Fruit fly (Drosophila melanogaster) Kc167 (cell line): Measurements from ENCODE around the gene TwdlF.

ENCODE experiments used
- Myc ChIP-seq: fragments of >200 bp; optimal IDR thresholded peaks from 2 replicates; lab custom pipeline; 2017; ENCODE audit warnings: missing external identifiers
- Sin3A ChIP-seq: fragments of >200 bp; optimal IDR thresholded peaks from 2 replicates; lab custom pipeline; 2018; ENCODE audit warnings: missing external identifiers
- h ChIP-seq: fragments of >200 bp; optimal IDR thresholded peaks from 3 replicates; lab custom pipeline; 2018; ENCODE audit warnings: missing external identifiers
- insv ChIP-seq: fragments of >200 bp; optimal IDR thresholded peaks from 3 replicates; lab custom pipeline; 2018; ENCODE audit warnings: missing external identifiers
- psq ChIP-seq: fragments of >200 bp; optimal IDR thresholded peaks from 2 replicates; lab custom pipeline; 2017; ENCODE audit warnings: missing external identifiers
- ttk ChIP-seq: sonication (Bioruptor generic); optimal IDR thresholded peaks from 2 replicates; lab custom pipeline; 2017; ENCODE audit warnings: missing external identifiers

dm6 chr3R:4242209-4242887, 4.5 kb upstream of the TwdlF start, which contains the start of gene CG14642:
- TF ChIP-seq Myc (lab: Kevin White, UChicago) (no peak), ttk (no peak), psq (lab: Kevin White, UChicago) (no peak), h (no peak), Sin3A (lab: Kevin White, UChicago) (no peak), insv (lab: Kevin White, UChicago) (no peak)
